Worm (Caenorhabditis elegans): ENCODE data around the gene gpa-5.

DNA sequence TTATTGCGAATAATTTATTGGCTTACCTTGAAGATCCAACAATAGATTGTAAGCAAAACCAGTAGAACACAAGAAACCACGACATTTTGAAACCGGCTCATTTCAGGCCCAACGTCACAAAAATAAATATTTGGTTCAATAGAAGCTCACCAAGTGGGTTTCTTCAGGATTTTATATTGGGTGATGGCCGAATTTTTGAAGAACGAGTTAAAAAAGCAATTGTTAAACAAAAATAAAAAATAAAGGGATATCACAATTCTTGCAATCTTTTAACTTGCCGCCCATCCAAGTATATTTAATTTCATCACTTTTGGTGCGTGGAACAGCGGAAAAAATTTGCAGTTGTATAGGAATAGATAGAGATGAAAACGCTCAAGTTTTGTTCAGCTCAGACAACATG lies 24.1 kb downstream of the gpa-5 start, which contains the start of gene T21D9.2:
- TF ChIP-seq ceh-36 (tag; optimal IDR thresholded peaks at IDR 0.05) (no peak), F13C5.2 (tag; optimal IDR thresholded peaks at IDR 0.05) (no peak), hnd-1 (tag; optimal IDR thresholded peaks at IDR 0.05) (no peak), ama-1 (optimal IDR thresholded peaks at IDR 0.05) (no peak), ets-7 (tag; optimal IDR thresholded peaks at IDR 0.05) (no peak), hmg-4 (GFP tag; optimal IDR thresholded peaks at IDR 0.05) (no peak), B0310.2 (tag; optimal IDR thresholded peaks at IDR 0.05) (no peak), tbx-11 (GFP tag; IDR thresholded peaks at IDR 0.05) (no peak), sea-1 (GFP tag; conservative IDR thresholded peaks at IDR 0.05) (no peak), hmbx-1 (tag; optimal IDR thresholded peaks at IDR 0.05) (no peak), flt-1 (GFP tag; IDR thresholded peaks at IDR 0.05) (no peak), tra-4 (tag; optimal IDR thresholded peaks at IDR 0.05) (no peak)

Data from whole organism, early embryonic.